Worm (Caenorhabditis elegans) whole organism, L1 larva: Measurements from ENCODE around the gene srxa-12.
A peak's percentile ranks its signal among the peaks of the same experiment; 100 is the strongest.

Experiments
- aly-2 ChIP-seq: fragments of 150-350 bp; optimal IDR thresholded peaks from 2 replicates; lab custom pipeline; 2014; ENCODE audit warnings: missing biosample characterization, missing genetic modification characterization
- blmp-1 ChIP-seq: fragments of 150-350 bp; optimal IDR thresholded peaks from 2 replicates; lab custom pipeline; 2014; ENCODE audit warnings: missing biosample characterization, missing genetic modification characterization
- ceh-63 ChIP-seq: fragments of 200-800 bp; sonication (Bioruptor generic); optimal IDR thresholded peaks from 2 replicates; lab custom pipeline; 2018; ENCODE audit warnings: mild to moderate bottlenecking, missing genetic modification characterization, missing compliant biosample characterization
- ceh-8 ChIP-seq: fragments of 200-800 bp; sonication (Bioruptor generic); optimal IDR thresholded peaks from 2 replicates; lab custom pipeline; 2018; ENCODE audit warnings: mild to moderate bottlenecking, missing genetic modification characterization, moderate library complexity, missing compliant biosample characterization
- ceh-82 ChIP-seq, 3 experiments: fragments of 150-350 bp in 1 of 3; sonication (generic microtip) in 2 of 3; optimal IDR thresholded peaks; 2 replicates each; lab custom pipeline; 2014 to 2017; ENCODE audit warnings: missing biosample characterization in 3 of 3, missing genetic modification characterization in 3 of 3
- ces-1 ChIP-seq: fragments of 150-350 bp; optimal IDR thresholded peaks from 2 replicates; lab custom pipeline; 2014; ENCODE audit warnings: missing biosample characterization, missing genetic modification reagents, missing genetic modification characterization
- egl-13 ChIP-seq: sonication (generic microtip); optimal IDR thresholded peaks from 2 replicates; lab custom pipeline; 2016; ENCODE audit warnings: missing genotype, missing genetic modification reagents, missing genetic modification characterization, missing compliant biosample characterization
- egl-27 ChIP-seq, 2 experiments: fragments of 150-350 bp in 1 of 2; sonication (generic microtip); optimal IDR thresholded peaks; 3 replicates each; lab custom pipeline; 2017 to 2018; ENCODE audit warnings: missing biosample characterization in 2 of 2, missing genetic modification characterization in 2 of 2, missing genetic modification reagents in 2 of 2
- elt-3 ChIP-seq, 6 experiments: fragments of 150-350 bp in 1 of 6; sonication (generic microtip); optimal IDR thresholded peaks; 2 replicates each; lab custom pipeline; 2017 to 2018; ENCODE audit warnings: missing biosample characterization in 6 of 6, missing genetic modification characterization in 6 of 6, inconsistent platforms in 1 of 6
- ets-5 ChIP-seq: fragments of 200-800 bp; sonication (Bioruptor generic); IDR thresholded peaks from 2 replicates; pipeline ENCODE4 v1.3.6; 2022; ENCODE audit warnings: missing genetic modification characterization, missing compliant biosample characterization
- fkh-10 ChIP-seq: sonication (generic microtip); optimal IDR thresholded peaks from 2 replicates; lab custom pipeline; 2017; ENCODE audit warnings: missing biosample characterization, missing genetic modification reagents, missing genetic modification characterization
- hlh-17 ChIP-seq: fragments of 200-800 bp; sonication (Bioruptor generic); optimal IDR thresholded peaks from 2 replicates; lab custom pipeline; 2018; ENCODE audit warnings: missing genetic modification characterization, mild to moderate bottlenecking, missing compliant biosample characterization, moderate library complexity, borderline replicate concordance
- hlh-4 ChIP-seq: sonication (generic microtip); optimal IDR thresholded peaks from 2 replicates; lab custom pipeline; 2016; ENCODE audit warnings: mild to moderate bottlenecking, missing genetic modification characterization, missing compliant biosample characterization
- hpl-2 ChIP-seq: fragments of 150-350 bp; optimal IDR thresholded peaks from 2 replicates; lab custom pipeline; 2014; ENCODE audit warnings: missing biosample characterization, missing genetic modification reagents, missing genetic modification characterization
- isw-1 ChIP-seq: fragments of 200-800 bp; sonication (Bioruptor generic); IDR thresholded peaks from 2 replicates; pipeline ENCODE4 v1.3.6; 2022; ENCODE audit warnings: missing genetic modification characterization, missing compliant biosample characterization
- jun-1 ChIP-seq: fragments of 150-350 bp; optimal IDR thresholded peaks from 2 replicates; lab custom pipeline; 2014; ENCODE audit warnings: missing biosample characterization, missing genetic modification reagents, missing genetic modification characterization
- lin-14 ChIP-seq: fragments of 200-800 bp; sonication (Bioruptor generic); optimal IDR thresholded peaks from 2 replicates; lab custom pipeline; 2018; ENCODE audit warnings: mild to moderate bottlenecking, missing genetic modification characterization, moderate library complexity, missing compliant biosample characterization
- lin-15B ChIP-seq: fragments of 150-350 bp; sonication (generic microtip); optimal IDR thresholded peaks from 3 replicates; lab custom pipeline; 2014; ENCODE audit warnings: missing biosample characterization, missing genetic modification characterization
- lin-39 ChIP-seq: fragments of 150-350 bp; optimal IDR thresholded peaks from 2 replicates; lab custom pipeline; 2014; ENCODE audit warnings: missing biosample characterization, missing genetic modification reagents, missing genetic modification characterization
- mab-9 ChIP-seq: fragments of 200-800 bp; sonication (Bioruptor generic); IDR thresholded peaks from 2 replicates; pipeline ENCODE4 v1.3.6; 2022; ENCODE audit warnings: missing genetic modification reagents, missing genetic modification characterization, missing compliant biosample characterization
- mep-1 ChIP-seq: fragments of 150-350 bp; optimal IDR thresholded peaks from 2 replicates; lab custom pipeline; 2014; ENCODE audit warnings: missing biosample characterization, missing genetic modification characterization
- nhr-11 ChIP-seq: fragments of 150-350 bp; optimal IDR thresholded peaks from 2 replicates; lab custom pipeline; 2014; ENCODE audit warnings: missing biosample characterization, missing genetic modification characterization
- nhr-71 ChIP-seq: sonication (generic microtip); optimal IDR thresholded peaks from 2 replicates; lab custom pipeline; 2016; ENCODE audit warnings: mild to moderate bottlenecking, missing genetic modification characterization, moderate library complexity, missing compliant biosample characterization
- nhr-76 ChIP-seq: sonication (generic microtip); optimal IDR thresholded peaks from 2 replicates; lab custom pipeline; 2017; ENCODE audit warnings: missing biosample characterization, missing genetic modification characterization
- nhr-85 ChIP-seq: sonication (generic microtip); peaks from one replicate; lab custom pipeline; 2016; ENCODE audit warnings: missing genetic modification characterization, inconsistent platforms, missing compliant biosample characterization
- pag-3 ChIP-seq: sonication (generic microtip); optimal IDR thresholded peaks from 2 replicates; lab custom pipeline; 2017; ENCODE audit warnings: missing genetic modification characterization, mild to moderate bottlenecking, missing compliant biosample characterization, antibody characterized with exemption, borderline replicate concordance; ENCODE audit not compliant: insufficient read depth
- pax-3 ChIP-seq: fragments of 200-800 bp; sonication (Bioruptor generic); optimal IDR thresholded peaks from 2 replicates; lab custom pipeline; 2018; ENCODE audit warnings: mild to moderate bottlenecking, missing genetic modification characterization, moderate library complexity, missing compliant biosample characterization
- unc-30 ChIP-seq: sonication (generic microtip); optimal IDR thresholded peaks from 2 replicates; lab custom pipeline; 2017; ENCODE audit warnings: missing biosample characterization, missing genetic modification characterization
- vab-15 ChIP-seq: sonication (generic microtip); optimal IDR thresholded peaks from 2 replicates; lab custom pipeline; 2017; ENCODE audit warnings: missing genotype, mild to moderate bottlenecking, missing genetic modification characterization, missing compliant biosample characterization
- xbp-1 ChIP-seq: sonication (generic microtip); optimal IDR thresholded peaks from 2 replicates; lab custom pipeline; 2016; ENCODE audit warnings: missing genetic modification characterization, missing compliant biosample characterization
- zag-1 ChIP-seq: fragments of 150-350 bp; optimal IDR thresholded peaks from 2 replicates; lab custom pipeline; 2014; ENCODE audit warnings: missing biosample characterization, missing genetic modification characterization
- ztf-11 ChIP-seq, 2 experiments: sonication (generic microtip); optimal IDR thresholded peaks; 2 replicates each; lab custom pipeline; 2016 to 2017; ENCODE audit warnings: missing genetic modification characterization in 2 of 2, missing biosample characterization in 1 of 2, missing compliant biosample characterization in 1 of 2

The srxa-12 gene

DNA sequence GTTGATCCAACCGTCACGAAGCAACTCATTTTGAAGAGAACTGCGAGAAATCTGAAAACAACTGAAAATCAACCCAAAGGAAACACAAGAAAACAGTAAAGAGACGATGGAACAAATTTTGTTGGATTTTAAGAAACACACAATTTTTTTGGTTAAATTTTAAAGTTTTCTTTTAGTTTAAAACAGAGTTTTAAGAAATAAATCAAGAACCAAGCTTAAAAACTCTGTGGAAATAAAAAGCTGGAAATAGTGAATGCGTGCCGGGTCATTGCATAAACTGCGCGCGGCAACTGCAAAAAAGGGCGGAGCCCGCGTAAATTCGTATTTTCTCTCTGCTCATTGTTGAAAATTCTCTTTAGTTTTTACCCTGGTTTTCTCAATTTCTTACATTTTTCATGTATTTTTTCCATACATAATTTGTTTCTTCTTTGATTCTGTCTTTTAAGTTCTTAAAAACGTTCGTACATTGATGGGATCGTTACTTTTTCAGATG, 35.5 kb downstream of the srxa-12 start, which contains the start of the genes algn-13 and R10D12.13 (continued):
- TF ChIP-seq zag-1 (no peak), nhr-71 (peak; percentile 63), nhr-76 (tag; lab: Kevin White, UChicago) (peak; percentile 34), isw-1 (GFP tag; lab: Robert Waterston, UW) (peak; percentile 27; the same call in 1 of the 2 replicates), pax-3 (tag; lab: Kevin White, UChicago) (no peak), jun-1 (tag; lab: Kevin White, UChicago) (no peak), xbp-1 (tag; lab: Kevin White, UChicago) (peak; percentile 40), lin-14 (GFP tag; lab: Kevin White, UChicago) (peak; percentile 42), lin-39 (tag; lab: Kevin White, UChicago) (peak; percentile 43), ceh-8 (GFP tag; lab: Kevin White, UChicago) (no peak), fkh-10 (GFP tag; lab: Kevin White, UChicago) (no peak), egl-13 (no peak), egl-27 (tag; optimal IDR thresholded peaks at IDR 0.05; lab: Kevin White, UChicago) (no peak), ets-5 (no peak), ceh-63 (GFP tag; lab: Kevin White, UChicago) (no peak), hlh-17 (GFP tag; lab: Kevin White, UChicago) (no peak), mab-9 (GFP tag; lab: Robert Waterston, UW) (no peak), mep-1 (no peak), aly-2 (tag; lab: Kevin White, UChicago) (no peak), ces-1 (GFP tag; lab: Kevin White, UChicago) (no peak), blmp-1 (peak; percentile 49), ztf-11 (tag; optimal IDR thresholded peaks at IDR 0.05; lab: Kevin White, UChicago) (peak; percentile 27 to 34), hlh-4 (tag; lab: Kevin White, UChicago) (no peak), elt-3 (tag; optimal IDR thresholded peaks at IDR 0.05; lab: Kevin White, UChicago) (peak in 1 of 6 experiments; percentile 31), unc-30 (tag; lab: Kevin White, UChicago) (no peak), lin-15B (tag; lab: Kevin White, UChicago) (no peak), ceh-82 (tag; optimal IDR thresholded peaks at IDR 0.05; lab: Kevin White, UChicago) (peak; percentile 51 to 54 (median 52)), vab-15 (tag; lab: Kevin White, UChicago) (no peak), nhr-11 (peak; percentile 30), pag-3 (tag; lab: Kevin White, UChicago) (no peak)

DNA sequence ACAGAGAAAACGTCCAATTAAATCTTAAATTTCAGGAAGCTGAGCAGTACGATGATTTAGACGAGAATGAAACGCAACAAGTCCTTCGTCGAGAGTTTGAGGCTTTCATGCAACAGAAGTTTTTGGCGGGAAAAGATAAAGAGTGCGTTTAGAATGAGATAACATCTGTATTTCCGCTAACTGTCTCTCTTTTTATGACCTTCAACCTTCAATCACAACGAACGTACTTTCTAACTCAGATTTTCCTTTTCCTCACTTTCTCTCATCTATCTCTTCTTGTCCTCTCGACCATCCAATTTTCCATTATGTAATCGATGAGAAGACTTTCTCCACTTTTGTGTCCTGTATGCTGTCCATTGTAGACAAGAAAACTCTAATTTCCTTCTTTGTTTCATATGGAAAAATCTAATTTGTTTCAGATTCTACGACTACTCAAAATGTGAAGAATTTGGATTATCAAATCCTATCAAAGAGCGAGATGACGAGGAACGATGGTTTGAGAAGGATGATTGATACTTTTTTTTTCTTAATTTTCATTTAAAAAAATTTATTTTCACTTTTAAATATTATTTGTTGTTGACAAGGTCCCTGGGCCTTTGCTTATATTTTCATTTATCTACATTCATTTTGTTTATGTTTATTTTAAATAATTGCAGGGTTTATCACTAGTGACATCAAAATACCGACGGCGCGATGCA, 36.9 kb downstream of the srxa-12 start, which contains the start of gene sao-1:
Gene sao-1 (plus strand): TSS at position 648 of the 698 bp plus-strand sequence.
- TF ChIP-seq nhr-76 (tag; lab: Kevin White, UChicago) = no peak
- peak in 2 of 6 experiments; percentile 10 to 20 for TF ChIP-seq elt-3 (tag; optimal IDR thresholded peaks at IDR 0.05; lab: Kevin White, UChicago)
- TF ChIP-seq lin-14 (GFP tag; lab: Kevin White, UChicago) = peak; percentile 56
- TF ChIP-seq blmp-1 = peak; percentile 98
- TF ChIP-seq hpl-2 = no peak
- TF ChIP-seq nhr-85 (tag; lab: Kevin White, UChicago) = peak; percentile 81
- TF ChIP-seq, all 84 proteins: peak for 4
